Fruit fly (Drosophila melanogaster): Measurements from ENCODE around the gene CG32152.

CG32152 gene

DNA sequence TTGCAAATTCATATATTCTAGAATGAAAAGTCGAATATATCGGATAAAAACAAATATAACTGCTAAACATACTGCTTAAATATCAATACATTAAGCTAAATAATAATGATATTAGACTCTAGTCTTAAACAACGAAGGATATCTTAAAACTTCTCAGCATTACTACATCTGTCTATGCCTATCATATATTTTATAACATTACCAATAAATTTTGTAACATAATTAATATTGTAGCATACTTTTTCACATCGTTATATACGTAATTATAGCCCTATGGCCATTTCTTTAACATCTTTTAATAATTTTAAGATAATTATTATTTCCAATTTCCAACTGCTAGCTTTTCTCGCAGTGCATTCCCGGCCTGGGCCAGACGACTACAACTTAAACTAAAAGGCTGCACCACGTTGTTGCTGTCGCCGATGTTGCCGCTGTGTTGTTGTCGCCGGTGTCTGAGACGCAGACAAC lies 29.0 kb upstream of the CG32152 start (continued):
- peak; percentile 2 for TF ChIP-seq Ets65A (GFP tag)
- TF ChIP-seq D (optimal IDR thresholded peaks at IDR 0.05): no peak
- TF ChIP-seq D (GFP tag; optimal IDR thresholded peaks at IDR 0.05): peak; percentile 31
- no peak for TF ChIP-seq CG10274 (GFP tag; optimal IDR thresholded peaks at IDR 0.05)
- peak in 1 of 2 experiments; percentile 40 for TF ChIP-seq eve (GFP tag; optimal IDR thresholded peaks at IDR 0.05)
- TF ChIP-seq Atf3 (GFP tag; optimal IDR thresholded peaks at IDR 0.05): no peak
- no peak for TF ChIP-seq Deaf1 (tag; optimal IDR thresholded peaks at IDR 0.05)
- no peak for TF ChIP-seq chm (GFP tag; IDR thresholded peaks at IDR 0.05)
- no peak for TF ChIP-seq dm (GFP tag; optimal IDR thresholded peaks at IDR 0.05)
- peak; percentile 13 for TF ChIP-seq nom (GFP tag; optimal IDR thresholded peaks at IDR 0.05)
- peak; percentile 16 for TF ChIP-seq CG6765 (GFP tag; optimal IDR thresholded peaks at IDR 0.05)
- peak; percentile 2 for TF ChIP-seq CG5180 (GFP tag; optimal IDR thresholded peaks at IDR 0.05)
- peak; percentile 2 for TF ChIP-seq CG2120 (GFP tag; optimal IDR thresholded peaks at IDR 0.05)
- TF ChIP-seq dmrt11E (tag; optimal IDR thresholded peaks at IDR 0.05): peak; percentile 43
- TF ChIP-seq CG3407 (GFP tag; optimal IDR thresholded peaks at IDR 0.05): no peak
- peak; percentile 44 for TF ChIP-seq CG18599 (GFP tag; optimal IDR thresholded peaks at IDR 0.05)
- peak in 1 of 2 experiments; percentile 60 for TF ChIP-seq Hr51 (GFP tag; optimal IDR thresholded peaks at IDR 0.05)
- TF ChIP-seq CG1602 (GFP tag; optimal IDR thresholded peaks at IDR 0.05): peak; percentile 19
- peak; percentile 14 for TF ChIP-seq fd96Cb (tag; optimal IDR thresholded peaks at IDR 0.05)
- peak; percentile 22 for TF ChIP-seq Blimp-1 (GFP tag; optimal IDR thresholded peaks at IDR 0.05)
- no peak for TF ChIP-seq Lpt (GFP tag; optimal IDR thresholded peaks at IDR 0.05)
- TF ChIP-seq Poxn (GFP tag; IDR thresholded peaks at IDR 0.05): no peak
- TF ChIP-seq toy (GFP tag; IDR thresholded peaks at IDR 0.05): no peak
- peak; percentile 29 for TF ChIP-seq CG6854 (GFP tag; optimal IDR thresholded peaks at IDR 0.05)
- TF ChIP-seq CG15073 (GFP tag; optimal IDR thresholded peaks at IDR 0.05): no peak
- no peak for TF ChIP-seq HLH4C (GFP tag; IDR thresholded peaks at IDR 0.05; ENCODE audit: partially characterized antibody)
- peak; percentile 31 for TF ChIP-seq odd (GFP tag; optimal IDR thresholded peaks at IDR 0.05)
- TF ChIP-seq CG18262 (tag; optimal IDR thresholded peaks at IDR 0.05): peak; percentile 66
- peak; percentile 1 for TF ChIP-seq CG3281 (GFP tag; optimal IDR thresholded peaks at IDR 0.05)
- no peak for TF ChIP-seq CG6654 (GFP tag; optimal IDR thresholded peaks at IDR 0.05)
- peak; percentile 50 for TF ChIP-seq CG9727 (GFP tag; optimal IDR thresholded peaks at IDR 0.05)
- peak; percentile 59 for TF ChIP-seq Sox100B (GFP tag; optimal IDR thresholded peaks at IDR 0.05)
- TF ChIP-seq Med (GFP tag): peak; percentile 65
- TF ChIP-seq Pdp1 (GFP tag; optimal IDR thresholded peaks at IDR 0.05): no peak
- no peak for TF ChIP-seq MBD-R2 (GFP tag; IDR thresholded peaks at IDR 0.05)
- TF ChIP-seq Rfx (GFP tag; IDR thresholded peaks at IDR 0.05): no peak
- TF ChIP-seq CG7928 (GFP tag; optimal IDR thresholded peaks at IDR 0.05): no peak
- TF ChIP-seq zf30C (GFP tag; optimal IDR thresholded peaks at IDR 0.05): peak; percentile 28
- no peak for TF ChIP-seq ac (GFP tag; optimal IDR thresholded peaks at IDR 0.05)
- TF ChIP-seq Hr3 (GFP tag; optimal IDR thresholded peaks at IDR 0.05): peak; percentile 43
- TF ChIP-seq mirr (GFP tag; optimal IDR thresholded peaks at IDR 0.05): no peak
- no peak for TF ChIP-seq da (GFP tag; optimal IDR thresholded peaks at IDR 0.05)
- TF ChIP-seq Optix (GFP tag; IDR thresholded peaks at IDR 0.05): no peak
- TF ChIP-seq CG13424 (tag; optimal IDR thresholded peaks at IDR 0.05): peak; percentile 54
- TF ChIP-seq bsh (GFP tag; optimal IDR thresholded peaks at IDR 0.05): peak; percentile 25 to 40
- TF ChIP-seq CG17568 (GFP tag; optimal IDR thresholded peaks at IDR 0.05): no peak
- no peak for TF ChIP-seq Sry-β (GFP tag; optimal IDR thresholded peaks at IDR 0.05)
- peak; percentile 71 for TF ChIP-seq CG11504 (tag; optimal IDR thresholded peaks at IDR 0.05)
- no peak for TF ChIP-seq klu (GFP tag; IDR thresholded peaks at IDR 0.05)
- peak; percentile 68 for TF ChIP-seq CG2678 (tag; optimal IDR thresholded peaks at IDR 0.05)
